Worm (Caenorhabditis elegans): ENCODE results near the gene mob-4.

The mob-4 gene

DNA sequence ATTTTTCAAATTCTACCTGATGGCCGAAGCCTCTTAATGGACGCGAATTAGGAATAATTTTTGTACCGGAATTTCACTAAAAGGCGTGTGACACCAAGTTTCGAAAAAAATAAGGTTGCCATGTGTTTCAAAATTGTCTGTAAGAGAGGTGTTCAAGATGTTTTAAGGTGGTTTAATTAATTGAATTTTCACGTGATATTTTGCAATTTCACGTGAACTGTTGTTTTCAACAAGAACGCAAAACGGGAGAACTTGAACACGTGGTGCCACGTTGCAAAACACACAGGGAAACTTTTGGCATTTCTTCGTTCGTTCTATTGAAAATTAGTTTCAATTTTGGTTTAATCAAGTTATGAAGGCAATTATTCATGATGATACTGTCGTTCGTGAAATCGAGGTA lies 43.3 kb upstream of the mob-4 start, which contains the start of gene spc-2:
spc-2 (plus strand) TSS at position 301 of the 400 bp plus-strand sequence.
- no peak for TF ChIP-seq egl-44 (GFP tag; IDR thresholded peaks at IDR 0.05)
- no peak for TF ChIP-seq mes-4 (tag; optimal IDR thresholded peaks at IDR 0.05)
- TF ChIP-seq chd-7 (tag; optimal IDR thresholded peaks at IDR 0.05) = no peak
- TF ChIP-seq lin-35 (GFP tag; optimal IDR thresholded peaks at IDR 0.05) = no peak
- TF ChIP-seq efl-1 (GFP tag; optimal IDR thresholded peaks at IDR 0.05) = no peak
- no peak for TF ChIP-seq Y67H2A.10 (GFP tag; conservative IDR thresholded peaks at IDR 0.05)
- TF ChIP-seq attf-6 (GFP tag; IDR thresholded peaks at IDR 0.05) = no peak
- TF ChIP-seq ZK185.1 (tag; optimal IDR thresholded peaks at IDR 0.05; ENCODE audit: poor library complexity, severe bottlenecking) = no peak
- TF ChIP-seq egrh-3 (GFP tag; IDR thresholded peaks at IDR 0.05) = no peak
- TF ChIP-seq F23B12.7 (tag; optimal IDR thresholded peaks at IDR 0.05; ENCODE audit: insufficient read depth) = no peak
- no peak for TF ChIP-seq ztf-18 (tag; optimal IDR thresholded peaks at IDR 0.05)
- no peak for TF ChIP-seq rec-8 (tag; optimal IDR thresholded peaks at IDR 0.05)
- no peak for TF ChIP-seq Y56A3A.18 (GFP tag; IDR thresholded peaks at IDR 0.05)

ce11 chrIII:8182573-8182972 lies 42.3 kb upstream of the mob-4 start:
- TF ChIP-seq mcd-1 (GFP tag; IDR thresholded peaks at IDR 0.05) = no peak

- TF ChIP-seq xnd-1 (tag; optimal IDR thresholded peaks at IDR 0.05) (no peak), mxl-1 (tag; optimal IDR thresholded peaks at IDR 0.05) (no peak), aptf-3 (GFP tag; IDR thresholded peaks at IDR 0.05) (no peak), ets-4 (GFP tag; optimal IDR thresholded peaks at IDR 0.05) (no peak), tlf-1 (GFP tag; optimal IDR thresholded peaks at IDR 0.05) (no peak), madf-10 (tag; optimal IDR thresholded peaks at IDR 0.05) (no peak), Y53F4B.3 (GFP tag; IDR thresholded peaks at IDR 0.05) (no peak), mes-4 (tag; optimal IDR thresholded peaks at IDR 0.05) (no peak), pha-4 (tag; optimal IDR thresholded peaks at IDR 0.05) (no peak), Y67H2A.10 (GFP tag; conservative IDR thresholded peaks at IDR 0.05) (no peak), madf-8 (GFP tag; conservative IDR thresholded peaks at IDR 0.05) (no peak), rec-8 (tag; optimal IDR thresholded peaks at IDR 0.05) (no peak)
Observed at ce11 chrIII:8185130-8185529, 39.8 kb upstream of the mob-4 start.

- TF ChIP-seq F23B12.7 (tag; optimal IDR thresholded peaks at IDR 0.05; ENCODE audit: insufficient read depth) = no peak
- TF ChIP-seq ceh-100 (GFP tag; IDR thresholded peaks at IDR 0.05) = no peak
- no peak for TF ChIP-seq aptf-2 (GFP tag; conservative IDR thresholded peaks at IDR 0.05)
- no peak for TF ChIP-seq ama-1 (optimal IDR thresholded peaks at IDR 0.05)
- no peak for TF ChIP-seq ama-1 (GFP tag; optimal IDR thresholded peaks at IDR 0.05)
- TF ChIP-seq rpc-1 (optimal IDR thresholded peaks at IDR 0.05) = no peak
- TF ChIP-seq rpc-1 (tag; optimal IDR thresholded peaks at IDR 0.05) = no peak
- no peak for TF ChIP-seq let-607 (tag; optimal IDR thresholded peaks at IDR 0.05)
- no peak for TF ChIP-seq lsy-27 (tag; optimal IDR thresholded peaks at IDR 0.05; ENCODE audit: borderline replicate concordance, insufficient read depth)
- no peak for TF ChIP-seq tbp1 (GFP tag; optimal IDR thresholded peaks at IDR 0.05)
- no peak for TF ChIP-seq F22D6.2 (tag; optimal IDR thresholded peaks at IDR 0.05)
- TF ChIP-seq rec-8 (tag; optimal IDR thresholded peaks at IDR 0.05) = no peak
- TF ChIP-seq C06A6.2 (GFP tag; conservative IDR thresholded peaks at IDR 0.05) = no peak
- no peak for TF ChIP-seq Y79H2A.3 (GFP tag; conservative IDR thresholded peaks at IDR 0.05)
- TF ChIP-seq hrde-1 (tag; optimal IDR thresholded peaks at IDR 0.05; ENCODE audit: borderline replicate concordance) = no peak
- TF ChIP-seq Y53G8AR.9 (GFP tag; conservative IDR thresholded peaks at IDR 0.05) = no peak
- TF ChIP-seq F39B2.1 (GFP tag; IDR thresholded peaks at IDR 0.05) = no peak
- no peak for TF ChIP-seq tlf-1 (GFP tag; optimal IDR thresholded peaks at IDR 0.05)
- TF ChIP-seq lin-40 (tag; optimal IDR thresholded peaks at IDR 0.05) = no peak
Observed at ce11 chrIII:8190505-8190904, 34.4 kb upstream of the mob-4 start, which contains the start of gene C50C3.19. Gene C50C3.19 (plus strand): TSS chrIII:8190805.
